Fruit fly (Drosophila melanogaster) Kc167 (cell line): ENCODE results near the gene CG12010.

Experiments
- h ChIP-seq: fragments of >200 bp; optimal IDR thresholded peaks from 3 replicates; lab custom pipeline; 2018; ENCODE audit warnings: missing external identifiers
- psq ChIP-seq: fragments of >200 bp; optimal IDR thresholded peaks from 2 replicates; lab custom pipeline; 2017; ENCODE audit warnings: missing external identifiers

DNA sequence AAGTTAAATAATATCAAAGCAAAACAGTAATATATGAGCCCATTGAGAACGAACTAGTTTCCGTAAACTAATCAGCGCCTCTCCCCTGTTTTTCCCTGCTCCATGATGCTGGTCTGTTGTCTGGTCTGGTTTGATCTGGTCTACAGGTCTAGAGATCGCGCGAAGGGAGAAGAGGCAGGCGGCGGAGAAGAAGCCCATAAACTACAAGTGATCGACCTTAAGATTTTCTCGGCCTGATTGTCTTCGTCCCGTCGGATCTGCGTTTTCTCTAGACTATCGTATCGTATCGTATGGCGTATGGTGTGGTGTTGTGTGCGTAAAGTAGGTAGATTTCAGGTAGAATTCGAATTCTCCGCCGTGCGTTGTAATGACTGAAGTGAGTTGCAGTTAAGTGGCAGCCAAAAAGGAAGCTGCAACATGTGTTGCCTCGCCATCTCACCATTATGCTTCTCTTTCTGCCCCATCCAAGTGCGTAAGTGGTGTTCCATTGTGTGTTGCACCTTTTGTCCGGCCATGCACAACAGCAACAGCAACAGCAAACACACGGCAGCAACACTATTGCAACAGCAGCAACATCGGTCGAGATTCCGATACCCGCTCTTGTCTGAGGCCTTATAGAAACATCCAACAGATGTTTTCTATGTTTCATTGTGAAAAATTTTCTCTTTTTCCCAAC lies 35.7 kb downstream of the CG12010 start:
- no peak for TF ChIP-seq psq (lab: Kevin White, UChicago)
- TF ChIP-seq h, result no peak
